Worm (Caenorhabditis elegans) whole organism, L4 larva: ENCODE results near the gene vit-4.

Experiments used
- lsy-2 ChIP-seq, 2 experiments: fragments of 150-350 bp in 1 of 2; sonication (generic microtip) in 1 of 2; optimal IDR thresholded peaks; 2 replicates each; lab custom pipeline; 2014 to 2017; ENCODE audit warnings: missing biosample characterization in 2 of 2, missing genetic modification characterization in 2 of 2
- nhr-77 ChIP-seq: fragments of 150-350 bp; optimal IDR thresholded peaks from 2 replicates; lab custom pipeline; 2014; ENCODE audit warnings: missing biosample characterization, missing genetic modification characterization

ce11 chrX:3596303-3596772 is 32.6 kb upstream of the vit-4 start, which contains the start of gene T27A10.6:
- TF ChIP-seq nhr-77 (tag; lab: Kevin White, UChicago) (no peak), lsy-2 (tag; optimal IDR thresholded peaks at IDR 0.05; lab: Kevin White, UChicago) (no peak)
